Fruit fly (Drosophila melanogaster) whole organism, adult: ENCODE measurements around the gene CG3795.

ENCODE experiments used
- CG14711 ChIP-seq: fragments of 200-800 bp; sonication (Bioruptor generic); optimal IDR thresholded peaks from 2 replicates; lab custom pipeline; 2018; ENCODE audit warnings: missing biosample characterization, mild to moderate bottlenecking, missing genetic modification characterization, moderate library complexity
- CG5204 ChIP-seq: fragments of 200-800 bp; sonication (Bioruptor generic); optimal IDR thresholded peaks from 2 replicates; lab custom pipeline; 2016; ENCODE audit warnings: missing biosample characterization, missing genetic modification characterization
- CG7045 ChIP-seq: fragments of 200-800 bp; sonication (Bioruptor generic); optimal IDR thresholded peaks from 2 replicates; lab custom pipeline; 2017; ENCODE audit warnings: missing biosample characterization, mild to moderate bottlenecking, missing genetic modification characterization
- Clk ChIP-seq: fragments of 200-800 bp; sonication (Bioruptor generic); optimal IDR thresholded peaks from 2 replicates; lab custom pipeline; 2017; ENCODE audit warnings: missing biosample characterization, missing genetic modification characterization
- Crg-1 ChIP-seq: fragments of 200-800 bp; sonication (Bioruptor generic); optimal IDR thresholded peaks from 2 replicates; lab custom pipeline; 2016; ENCODE audit warnings: missing biosample characterization, missing genetic modification characterization
- kay ChIP-seq: fragments of 200-800 bp; sonication (Bioruptor generic); peaks from one replicate; lab custom pipeline; 2016; ENCODE audit warnings: missing biosample characterization, missing genetic modification characterization, borderline replicate concordance

DNA sequence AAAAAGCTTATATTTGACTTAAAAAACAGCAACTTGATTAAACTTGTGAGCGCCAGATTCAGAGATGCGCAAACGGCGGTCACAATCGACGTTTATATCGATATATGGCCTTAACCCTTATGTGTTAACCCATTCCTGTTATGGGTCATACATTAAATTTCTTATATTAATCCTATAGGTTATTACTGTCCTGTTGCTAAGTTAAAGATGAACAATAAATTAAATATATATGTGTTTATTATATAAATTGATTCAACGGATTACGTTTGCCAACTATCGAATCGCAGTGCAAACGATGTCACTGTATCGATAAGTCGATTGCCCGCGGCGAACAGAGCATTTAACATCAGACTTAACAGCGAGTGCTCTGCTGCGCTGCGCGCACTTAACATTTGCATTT lies 40.8 kb downstream of the CG3795 start, which contains the start of the genes CG3740 and hfw:
- TF ChIP-seq kay (no peak), Clk (GFP tag; lab: Kevin White, UChicago) (no peak), Crg-1 (GFP tag; lab: Kevin White, UChicago) (peak; percentile 10), CG5204 (GFP tag; lab: Kevin White, UChicago) (no peak), CG7045 (GFP tag; lab: Kevin White, UChicago) (peak; percentile 13), CG14711 (tag; lab: Kevin White, UChicago) (peak; percentile 70)
